Worm (Caenorhabditis elegans): ENCODE data around the gene fig-1.
A peak's percentile ranks its signal among the peaks of the same experiment; 100 is the strongest.

The fig-1 gene

DNA sequence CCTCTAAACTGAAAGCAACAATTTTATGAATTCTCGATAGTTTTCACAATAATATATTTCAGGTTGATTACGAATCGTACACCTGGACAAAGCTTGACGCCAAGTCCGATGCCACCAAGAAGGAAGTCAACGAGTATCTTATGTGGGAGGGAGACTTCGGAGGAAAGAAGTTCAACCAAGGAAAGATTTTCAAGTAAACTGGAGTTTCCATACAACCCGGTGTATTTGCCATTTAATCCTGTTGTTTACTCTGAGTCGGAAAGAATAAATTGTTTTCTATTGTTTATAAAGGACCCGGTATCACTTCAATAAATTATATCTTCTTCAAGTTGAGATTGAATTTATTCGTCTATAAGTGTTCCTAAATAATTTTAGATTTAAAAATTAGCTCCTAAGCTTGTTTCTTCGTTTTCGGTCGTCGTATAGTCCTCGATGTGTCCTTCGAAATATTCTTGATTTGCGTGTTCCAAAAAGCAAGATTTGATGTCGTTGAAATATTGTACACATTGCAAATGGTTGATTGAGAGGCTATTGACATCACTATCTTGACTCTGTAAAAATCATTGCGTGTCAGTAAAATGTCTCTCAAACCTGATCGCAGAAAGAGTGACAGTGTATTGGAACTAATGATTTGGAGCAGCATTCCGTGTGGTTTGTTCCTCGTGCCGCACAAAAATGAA lies 13.3 kb downstream of the fig-1 start (continued):
- TF ChIP-seq tlf-1 (GFP tag; optimal IDR thresholded peaks at IDR 0.05): peak; percentile 50
- no peak for TF ChIP-seq dpl-1 (GFP tag; optimal IDR thresholded peaks at IDR 0.05)
- TF ChIP-seq Y53G8AR.9 (GFP tag; conservative IDR thresholded peaks at IDR 0.05): 0 out of 2 replicates have a peak, but pooled peaks have one; percentile 66
- TF ChIP-seq pha-4 (tag; optimal IDR thresholded peaks at IDR 0.05): peak; percentile 89
- no peak for TF ChIP-seq C06A6.2 (GFP tag; conservative IDR thresholded peaks at IDR 0.05)
- TF ChIP-seq atf-7 (tag; optimal IDR thresholded peaks at IDR 0.05): peak; percentile 78
- no peak for TF ChIP-seq ztf-25 (GFP tag; IDR thresholded peaks at IDR 0.05)
- no peak for TF ChIP-seq ceh-91 (GFP tag; IDR thresholded peaks at IDR 0.05)
- TF ChIP-seq K12H6.12 (tag; optimal IDR thresholded peaks at IDR 0.05): no peak
- TF ChIP-seq madf-6 (GFP tag; IDR thresholded peaks at IDR 0.05): peak; percentile 69
- TF ChIP-seq efl-1 (GFP tag; optimal IDR thresholded peaks at IDR 0.05): no peak
- peak; percentile 72 for TF ChIP-seq ets-4 (GFP tag; optimal IDR thresholded peaks at IDR 0.05)
- no peak; the same call in 1 of the 2 replicates for TF ChIP-seq B0336.3 (GFP tag; IDR thresholded peaks at IDR 0.05)
- TF ChIP-seq unc-62 (GFP tag; optimal IDR thresholded peaks at IDR 0.05): peak; percentile 92
- peak; percentile 22; the same call in 1 of the 2 replicates for TF ChIP-seq mcd-1 (GFP tag; IDR thresholded peaks at IDR 0.05)
- TF ChIP-seq ztf-3 (GFP tag; optimal IDR thresholded peaks at IDR 0.05): no peak
- TF ChIP-seq Y79H2A.3 (GFP tag; conservative IDR thresholded peaks at IDR 0.05): no peak
- no peak for TF ChIP-seq hlh-26 (GFP tag; conservative IDR thresholded peaks at IDR 0.05)
- TF ChIP-seq hrde-1 (tag; optimal IDR thresholded peaks at IDR 0.05; ENCODE audit: borderline replicate concordance): peak; percentile 43
- no peak for TF ChIP-seq aptf-2 (GFP tag; conservative IDR thresholded peaks at IDR 0.05)
- no peak for TF ChIP-seq ceh-58 (GFP tag; IDR thresholded peaks at IDR 0.05)
- peak; percentile 98 to 99 for TF ChIP-seq let-607 (tag; optimal IDR thresholded peaks at IDR 0.05)
- TF ChIP-seq nfyb-1 (GFP tag; IDR thresholded peaks at IDR 0.05): peak; percentile 52; the same call in 1 of the 2 replicates
- 0 out of 2 replicates have a peak, but pooled peaks have one; percentile 26 for TF ChIP-seq ekl-4 (GFP tag; IDR thresholded peaks at IDR 0.05)
- no peak for TF ChIP-seq ztf-26 (tag; optimal IDR thresholded peaks at IDR 0.05)
- TF ChIP-seq F23B12.7 (tag; optimal IDR thresholded peaks at IDR 0.05; ENCODE audit: insufficient read depth): no peak
- TF ChIP-seq rec-8 (tag; optimal IDR thresholded peaks at IDR 0.05): no peak
- TF ChIP-seq dox-1 (GFP tag; IDR thresholded peaks at IDR 0.05): no peak
- TF ChIP-seq ztf-6 (GFP tag; IDR thresholded peaks at IDR 0.05): no peak
- no peak for TF ChIP-seq B0261.1 (tag; optimal IDR thresholded peaks at IDR 0.05)
- no peak for TF ChIP-seq lag-1 (GFP tag; IDR thresholded peaks at IDR 0.05)
- peak; percentile 34; the same call in 1 of the 2 replicates for TF ChIP-seq pbrm-1 (GFP tag; IDR thresholded peaks at IDR 0.05)
- peak; percentile 79 for TF ChIP-seq snpc-3.4 (tag; optimal IDR thresholded peaks at IDR 0.05)
- no peak for TF ChIP-seq snpc-1.1 (tag; optimal IDR thresholded peaks at IDR 0.05; ENCODE audit: insufficient read depth)
- TF ChIP-seq D2030.7 (GFP tag; IDR thresholded peaks at IDR 0.05): 0 out of 2 replicates have a peak, but pooled peaks have one; percentile 11
- peak; percentile 57 for TF ChIP-seq chd-7 (tag; optimal IDR thresholded peaks at IDR 0.05)
- TF ChIP-seq unc-130 (GFP tag; optimal IDR thresholded peaks at IDR 0.05): peak; percentile 51
- no peak for TF ChIP-seq lir-1 (GFP tag; conservative IDR thresholded peaks at IDR 0.05)
- no peak for TF ChIP-seq ama-1 (optimal IDR thresholded peaks at IDR 0.05)
- TF ChIP-seq ama-1 (GFP tag; optimal IDR thresholded peaks at IDR 0.05): peak in 1 of 2 experiments; percentile 92
- TF ChIP-seq bed-1 (GFP tag; IDR thresholded peaks at IDR 0.05): no peak
- TF ChIP-seq gei-17 (GFP tag; optimal IDR thresholded peaks at IDR 0.05): no peak
- no peak for TF ChIP-seq aptf-3 (GFP tag; IDR thresholded peaks at IDR 0.05)
- TF ChIP-seq tbx-9 (tag; optimal IDR thresholded peaks at IDR 0.05; ENCODE audit: borderline replicate concordance): no peak
- TF ChIP-seq F22D6.2 (tag; optimal IDR thresholded peaks at IDR 0.05): no peak
- TF ChIP-seq F55B11.4 (tag; optimal IDR thresholded peaks at IDR 0.05; ENCODE audit: borderline replicate concordance, insufficient read depth): no peak
- no peak for TF ChIP-seq rcor-1 (GFP tag; IDR thresholded peaks at IDR 0.05)
